Worm (Caenorhabditis elegans) whole organism, L2 larva: ENCODE data around the gene dyf-19.

Source experiments
- aly-2 ChIP-seq: fragments of 150-350 bp; optimal IDR thresholded peaks from 2 replicates; lab custom pipeline; 2014; ENCODE audit warnings: missing biosample characterization, missing genetic modification characterization
- elt-1 ChIP-seq: fragments of 150-350 bp; optimal IDR thresholded peaks from 2 replicates; lab custom pipeline; 2014; ENCODE audit warnings: missing biosample characterization, missing genetic modification characterization
- lin-39 ChIP-seq: fragments of 150-350 bp; optimal IDR thresholded peaks from 2 replicates; lab custom pipeline; 2014; ENCODE audit warnings: missing biosample characterization, missing genetic modification reagents, missing genetic modification characterization
- mbf-1 ChIP-seq: sonication (generic microtip); optimal IDR thresholded peaks from 2 replicates; lab custom pipeline; 2017; ENCODE audit warnings: missing biosample characterization, missing genetic modification characterization
- snpc-4 ChIP-seq: fragments of 150-350 bp; optimal IDR thresholded peaks from 2 replicates; lab custom pipeline; 2014; ENCODE audit warnings: missing biosample characterization, missing genetic modification characterization

DNA sequence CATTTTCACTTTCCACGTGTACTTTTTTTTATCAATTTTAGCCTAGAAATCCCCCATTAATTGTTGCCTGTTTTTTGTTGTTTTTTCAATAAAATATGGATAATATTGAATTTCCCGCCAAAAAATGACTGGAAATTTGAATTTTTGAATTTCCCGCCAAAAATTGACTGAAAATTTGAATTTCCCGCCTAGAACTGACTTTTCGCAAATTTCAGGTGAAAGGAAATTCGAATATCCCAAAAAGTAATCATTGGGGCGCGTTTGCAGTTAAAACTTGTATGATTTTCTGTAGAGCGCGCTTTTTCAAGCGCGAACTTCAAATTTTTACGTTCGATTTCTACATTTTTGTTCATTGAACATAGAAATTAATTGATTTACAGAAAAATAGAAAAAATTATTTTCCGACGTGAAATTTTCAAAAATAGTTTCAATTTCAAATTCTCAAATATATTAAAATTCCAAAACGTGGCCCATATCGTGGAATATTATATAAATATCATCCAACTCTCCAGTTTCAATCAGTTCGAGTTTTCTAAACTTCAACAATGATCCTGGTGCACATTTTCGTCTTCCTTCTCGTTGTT lies 20.8 kb downstream of the dyf-19 start, which contains the start of gene Y43F8C.9:
- TF ChIP-seq aly-2 (tag; lab: Kevin White, UChicago), result no peak
- TF ChIP-seq elt-1, result no peak
- no peak for TF ChIP-seq mbf-1 (tag; lab: Kevin White, UChicago)
- no peak for TF ChIP-seq snpc-4
- no peak for TF ChIP-seq lin-39
